Fruit fly (Drosophila melanogaster) whole organism, embryonic: ENCODE measurements around the gene eIF1.

Source experiments
- Abd-B ChIP-seq: fragments of 200-800 bp; sonication (Bioruptor generic); optimal IDR thresholded peaks from 2 replicates; lab custom pipeline; 2018; ENCODE audit warnings: missing biosample characterization, mild to moderate bottlenecking, missing genetic modification characterization, moderate library complexity
- Atf-2 ChIP-seq: fragments of 200-800 bp; sonication (Bioruptor generic); optimal IDR thresholded peaks from 2 replicates; lab custom pipeline; 2016; ENCODE audit warnings: missing biosample characterization, missing genetic modification characterization
- CG10147 ChIP-seq: fragments of 200-800 bp; sonication (Bioruptor generic); optimal IDR thresholded peaks from 2 replicates; lab custom pipeline; 2019; ENCODE audit warnings: missing biosample characterization, mild to moderate bottlenecking, missing genetic modification characterization, moderate library complexity
- CG10209 ChIP-seq: fragments of 200-800 bp; sonication (Bioruptor generic); optimal IDR thresholded peaks from 3 replicates; lab custom pipeline; 2017; ENCODE audit warnings: missing biosample characterization, mild to moderate bottlenecking, missing genetic modification characterization, missing genetic modification reagents
- CG10274 ChIP-seq: fragments of 200-800 bp; sonication (Bioruptor generic); optimal IDR thresholded peaks from 3 replicates; lab custom pipeline; 2017; ENCODE audit warnings: missing biosample characterization, mild to moderate bottlenecking, missing genetic modification characterization
- CG11093 ChIP-seq: fragments of 200-800 bp; sonication (Bioruptor generic); IDR thresholded peaks from 3 replicates; pipeline ENCODE4 v1.3.6; 2022; ENCODE audit warnings: missing biosample characterization, missing genetic modification characterization
- CG11560 ChIP-seq: fragments of 200-800 bp; sonication (Bioruptor generic); IDR thresholded peaks from 3 replicates; pipeline ENCODE4 v1.3.6; 2022; ENCODE audit warnings: missing biosample characterization, missing genetic modification characterization
- CG13296 ChIP-seq: fragments of 200-800 bp; sonication (Bioruptor generic); optimal IDR thresholded peaks from 3 replicates; lab custom pipeline; 2018; ENCODE audit warnings: missing biosample characterization, mild to moderate bottlenecking, missing genetic modification characterization
- CG14965 ChIP-seq: fragments of 200-800 bp; sonication (Bioruptor generic); optimal IDR thresholded peaks from 2 replicates; lab custom pipeline; 2016; ENCODE audit warnings: missing biosample characterization, missing genetic modification characterization, borderline replicate concordance
- CG17186 ChIP-seq: fragments of 200-800 bp; sonication (Bioruptor generic); optimal IDR thresholded peaks from 3 replicates; lab custom pipeline; 2017; ENCODE audit warnings: missing biosample characterization, missing genetic modification reagents, missing genetic modification characterization
- CG17385 ChIP-seq: fragments of 200-800 bp; sonication (Bioruptor generic); optimal IDR thresholded peaks from 3 replicates; lab custom pipeline; 2018; ENCODE audit warnings: missing biosample characterization, mild to moderate bottlenecking, missing genetic modification characterization
- CG17829 ChIP-seq: fragments of 200-800 bp; optimal IDR thresholded peaks from 2 replicates; lab custom pipeline; 2019; ENCODE audit warnings: missing biosample characterization, mild to moderate bottlenecking, missing genetic modification characterization, moderate library complexity
- CG1832 ChIP-seq: fragments of 200-800 bp; sonication (Bioruptor generic); optimal IDR thresholded peaks from 2 replicates; lab custom pipeline; 2017; ENCODE audit warnings: missing biosample characterization, mild to moderate bottlenecking, missing genetic modification characterization, inconsistent platforms
- CG30431 ChIP-seq: fragments of 200-800 bp; sonication (Bioruptor generic); optimal IDR thresholded peaks from 2 replicates; lab custom pipeline; 2017; ENCODE audit warnings: missing biosample characterization, missing genetic modification characterization
- CG33557 ChIP-seq: fragments of 200-800 bp; sonication (Bioruptor generic); optimal IDR thresholded peaks from 2 replicates; lab custom pipeline; 2019; ENCODE audit warnings: missing biosample characterization, mild to moderate bottlenecking, missing genetic modification characterization, moderate library complexity
- CG3838 ChIP-seq: fragments of 200-800 bp; sonication (Bioruptor generic); optimal IDR thresholded peaks from 3 replicates; lab custom pipeline; 2016; ENCODE audit warnings: missing biosample characterization, missing genetic modification characterization
- CG4360 ChIP-seq: fragments of 200-800 bp; sonication (Bioruptor generic); IDR thresholded peaks from 2 replicates; pipeline ENCODE4 v1.3.6; 2022; ENCODE audit warnings: missing biosample characterization, missing genetic modification characterization
- CG4707 ChIP-seq: fragments of 200-800 bp; sonication (Bioruptor generic); optimal IDR thresholded peaks from 2 replicates; lab custom pipeline; 2018; ENCODE audit warnings: missing biosample characterization, mild to moderate bottlenecking, missing genetic modification characterization, moderate library complexity
- CG6272 ChIP-seq: fragments of 200-800 bp; sonication (Bioruptor generic); IDR thresholded peaks from 2 replicates; pipeline ENCODE4 v1.3.6; 2022; ENCODE audit warnings: missing biosample characterization, missing genetic modification characterization
- CG6689 ChIP-seq: fragments of 200-800 bp; sonication (Bioruptor generic); IDR thresholded peaks from 2 replicates; pipeline ENCODE4 v1.3.6; 2022; ENCODE audit warnings: missing biosample characterization, missing genetic modification characterization
- CG7372 ChIP-seq: fragments of 200-800 bp; sonication (Bioruptor generic); IDR thresholded peaks from 2 replicates; pipeline ENCODE4 v1.3.6; 2022; ENCODE audit warnings: missing biosample characterization, missing genetic modification characterization
- CG8765 ChIP-seq: fragments of 200-800 bp; sonication (Bioruptor generic); IDR thresholded peaks from 2 replicates; pipeline ENCODE4 v1.3.6; 2022; ENCODE audit warnings: missing biosample characterization, missing genetic modification characterization
- CTCF ChIP-seq: fragments of 200-800 bp; sonication (Bioruptor generic); optimal IDR thresholded peaks from 2 replicates; lab custom pipeline; 2017; ENCODE audit warnings: missing biosample characterization, mild to moderate bottlenecking, missing genetic modification characterization, moderate library complexity
- CkIIα-i1 ChIP-seq: fragments of 200-800 bp; sonication (Bioruptor generic); IDR thresholded peaks from 2 replicates; pipeline ENCODE4 v1.3.6; 2022; ENCODE audit warnings: missing biosample characterization, missing genetic modification characterization
- Dbx ChIP-seq: fragments of 200-800 bp; sonication (Bioruptor generic); IDR thresholded peaks from 3 replicates; pipeline ENCODE4 v1.3.6; 2022; ENCODE audit warnings: missing biosample characterization, missing genetic modification characterization
- Drgx ChIP-seq: fragments of 200-800 bp; sonication (Bioruptor generic); IDR thresholded peaks from 2 replicates; pipeline ENCODE4 v1.3.6; 2022; ENCODE audit warnings: missing biosample characterization, missing genetic modification characterization
- Hmx ChIP-seq: fragments of 200-800 bp; sonication (Bioruptor generic); optimal IDR thresholded peaks from 2 replicates; lab custom pipeline; 2016; ENCODE audit warnings: missing biosample characterization, missing genetic modification characterization
- Hr78 ChIP-seq, 2 experiments: fragments of 200-800 bp in 1 of 2; fragments of >200 bp in 1 of 2; sonication (Bioruptor generic) in 1 of 2; optimal IDR thresholded peaks; 2 replicates each; lab custom pipeline; 2017 to 2019; ENCODE audit warnings: missing biosample characterization in 2 of 2, missing genetic modification characterization in 2 of 2, mild to moderate bottlenecking in 1 of 2, moderate library complexity in 1 of 2
- Lpt ChIP-seq: fragments of >200 bp; optimal IDR thresholded peaks from 2 replicates; lab custom pipeline; 2018; ENCODE audit warnings: missing biosample characterization, missing genetic modification characterization
- Mes4 ChIP-seq: fragments of 200-800 bp; sonication (Bioruptor generic); optimal IDR thresholded peaks from 2 replicates; lab custom pipeline; 2016; ENCODE audit warnings: missing biosample characterization, missing genetic modification characterization
- Oaz ChIP-seq: fragments of 200-800 bp; sonication (Bioruptor generic); IDR thresholded peaks from 2 replicates; pipeline ENCODE4 v1.3.6; 2022; ENCODE audit warnings: missing biosample characterization, missing genetic modification characterization
- amos ChIP-seq: fragments of 200-800 bp; sonication (Bioruptor generic); IDR thresholded peaks from 2 replicates; pipeline ENCODE4 v1.3.6; 2022; ENCODE audit warnings: missing biosample characterization, missing genetic modification characterization; ENCODE audit not compliant: partially characterized antibody
- bowl ChIP-seq: fragments of 200-800 bp; sonication (Bioruptor generic); IDR thresholded peaks from 2 replicates; pipeline ENCODE4 v1.3.6; 2022; ENCODE audit warnings: missing biosample characterization, missing genetic modification characterization
- crol ChIP-seq: fragments of 200-800 bp; sonication (Bioruptor generic); IDR thresholded peaks from 2 replicates; pipeline ENCODE4 v1.3.6; 2022; ENCODE audit warnings: missing biosample characterization, missing genetic modification characterization
- gsb ChIP-seq: fragments of 200-800 bp; sonication (Bioruptor generic); IDR thresholded peaks from 2 replicates; pipeline ENCODE4 v1.3.6; 2022; ENCODE audit warnings: missing biosample characterization, missing genetic modification characterization
- gt ChIP-seq: fragments of 200-800 bp; sonication (Bioruptor generic); IDR thresholded peaks from 2 replicates; pipeline ENCODE4 v1.3.6; 2022; ENCODE audit warnings: missing biosample characterization, missing genetic modification characterization
- inv ChIP-seq: fragments of 200-800 bp; sonication (Bioruptor generic); IDR thresholded peaks from 2 replicates; pipeline ENCODE4 v1.3.6; 2022; ENCODE audit warnings: missing biosample characterization, missing genetic modification characterization; ENCODE audit not compliant: partially characterized antibody
- jumu ChIP-seq: fragments of 200-800 bp; sonication (Bioruptor generic); optimal IDR thresholded peaks from 3 replicates; lab custom pipeline; 2016; ENCODE audit warnings: missing biosample characterization, missing genetic modification characterization
- lilli ChIP-seq: fragments of 200-800 bp; sonication (Bioruptor generic); optimal IDR thresholded peaks from 3 replicates; lab custom pipeline; 2016; ENCODE audit warnings: missing biosample characterization, missing genetic modification characterization
- oc ChIP-seq: fragments of 200-800 bp; sonication (Bioruptor generic); optimal IDR thresholded peaks from 2 replicates; lab custom pipeline; 2018; ENCODE audit warnings: missing biosample characterization, mild to moderate bottlenecking, missing genetic modification characterization, moderate library complexity
- pan ChIP-seq, 4 experiments: fragments of >200 bp in 3 of 4; fragments of 200-800 bp in 1 of 4; sonication (Bioruptor generic) in 1 of 4; optimal IDR thresholded peaks in 3 of 4; IDR thresholded peaks in 1 of 4; 2 replicates each; pipeline versions ENCODE4 v1.3.6 to Lab custom; 2017 to 2022; ENCODE audit warnings: missing biosample characterization in 2 of 4, missing genetic modification characterization in 2 of 4, mixed read lengths in 1 of 4
- phol ChIP-seq: fragments of 200-800 bp; sonication (Bioruptor generic); optimal IDR thresholded peaks from 3 replicates; lab custom pipeline; 2018; ENCODE audit warnings: missing biosample characterization, mild to moderate bottlenecking, missing genetic modification characterization, moderate library complexity
- stc ChIP-seq: fragments of 200-800 bp; sonication (Bioruptor generic); IDR thresholded peaks from 2 replicates; pipeline ENCODE4 v1.3.6; 2022; ENCODE audit warnings: missing biosample characterization, missing genetic modification characterization
- tgo ChIP-seq: fragments of 200-800 bp; sonication (Bioruptor generic); IDR thresholded peaks from 3 replicates; pipeline ENCODE4 v1.3.6; 2022; ENCODE audit warnings: missing biosample characterization, missing genetic modification characterization
- tx ChIP-seq: fragments of 200-800 bp; sonication (Bioruptor generic); optimal IDR thresholded peaks from 2 replicates; lab custom pipeline; 2016; ENCODE audit warnings: missing biosample characterization, missing genetic modification characterization
- wek ChIP-seq: fragments of 200-800 bp; sonication (Bioruptor generic); optimal IDR thresholded peaks from 3 replicates; lab custom pipeline; 2018; ENCODE audit warnings: missing biosample characterization, mild to moderate bottlenecking, missing genetic modification characterization, moderate library complexity
- yki ChIP-seq: fragments of >200 bp; optimal IDR thresholded peaks from 3 replicates; lab custom pipeline; 2018
- z ChIP-seq: fragments of 200-800 bp; sonication (Bioruptor generic); IDR thresholded peaks from 3 replicates; pipeline ENCODE4 v1.3.6; 2022; ENCODE audit warnings: missing biosample characterization, missing genetic modification characterization
- zen ChIP-seq: fragments of 200-800 bp; sonication (Bioruptor generic); optimal IDR thresholded peaks from 3 replicates; lab custom pipeline; 2018; ENCODE audit warnings: missing biosample characterization, mild to moderate bottlenecking, missing genetic modification characterization, moderate library complexity

eIF1 gene

DNA sequence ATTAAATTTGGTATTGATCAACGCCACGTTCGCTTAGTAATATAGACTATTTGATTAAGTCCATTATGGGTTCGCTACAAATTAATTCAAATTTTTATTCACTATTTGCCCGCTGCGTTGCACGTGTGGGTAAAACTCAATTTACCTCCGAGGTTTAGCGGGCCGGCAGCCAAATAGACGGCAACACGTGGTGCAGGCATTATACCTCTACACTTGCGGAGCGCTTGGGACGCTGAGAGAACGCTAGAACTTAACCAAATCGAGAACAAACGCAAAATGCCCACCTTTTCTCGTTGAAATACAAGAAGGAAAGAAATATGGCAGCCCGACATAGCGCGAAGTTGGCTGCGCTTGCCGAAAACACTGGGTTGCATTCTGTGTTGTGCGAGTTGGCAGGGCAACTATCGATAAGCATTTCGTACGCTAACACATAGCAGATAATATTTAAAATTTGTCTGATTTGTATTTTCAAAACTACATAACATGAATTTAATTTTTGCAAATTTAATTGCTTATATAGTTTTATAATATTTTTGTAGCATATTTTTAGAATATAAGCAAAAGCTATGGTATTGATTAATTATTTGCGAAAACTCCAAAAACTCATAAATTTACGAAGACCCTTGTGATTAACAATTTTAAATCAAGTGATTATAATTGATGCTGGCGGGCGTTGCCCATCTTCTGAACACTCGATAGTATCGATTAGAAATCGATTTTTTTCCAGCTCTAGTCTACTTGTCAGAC lies at the start of gene eIF1, which contains the start of gene RpL28:
TSS of gene eIF1 (plus strand) at position 699 of the 747 bp plus-strand sequence.
TSS of gene RpL28 (minus strand) at position 318 of the 747 bp plus-strand sequence.
- TF ChIP-seq Dbx (GFP tag; lab: Robert Waterston, UW) (peak; percentile 90), Drgx (GFP tag; lab: Robert Waterston, UW) (no peak), Oaz (peak; percentile 80), gsb (GFP tag; lab: Robert Waterston, UW) (peak; percentile 56), CG13296 (GFP tag; lab: Kevin White, UChicago) (peak; percentile 91), yki (lab: Kevin White, UChicago) (no peak), Mes4 (peak; percentile 94), CkIIα-i1 (GFP tag; lab: Robert Waterston, UW) (peak; percentile 33; the same call in 1 of the 2 replicates), CG3838 (GFP tag; lab: Kevin White, UChicago) (peak; percentile 84), CG4707 (peak; percentile 90), CG7372 (GFP tag; lab: Robert Waterston, UW) (peak; percentile 71), CG8765 (GFP tag; lab: Robert Waterston, UW) (peak; percentile 54), CG33557 (GFP tag; lab: Kevin White, UChicago) (peak; percentile 90), Atf-2 (GFP tag; lab: Kevin White, UChicago) (peak; percentile 81), CG1832 (GFP tag; lab: Kevin White, UChicago) (no peak), CG30431 (GFP tag; lab: Kevin White, UChicago) (peak; percentile 91), jumu (GFP tag; lab: Kevin White, UChicago) (peak; percentile 84), lilli (GFP tag; lab: Kevin White, UChicago) (peak; percentile 91), bowl (GFP tag; lab: Robert Waterston, UW) (0 out of 2 replicates have a peak, but pooled peaks have one; percentile 58), oc (no peak), crol (GFP tag; lab: Robert Waterston, UW) (peak; percentile 36; the same call in 1 of the 2 replicates), inv (GFP tag; lab: Robert Waterston, UW) (peak; percentile 72), CG11560 (tag; lab: Robert Waterston, UW) (peak; percentile 71; the same call in 2 of the 3 replicates), CG4360 (GFP tag; lab: Robert Waterston, UW) (peak; percentile 59; the same call in 1 of the 2 replicates), CG11093 (GFP tag; lab: Robert Waterston, UW) (peak; percentile 58; the same call in 1 of the 3 replicates), Abd-B (GFP tag; lab: Kevin White, UChicago) (peak; percentile 73), CG14965 (GFP tag; lab: Kevin White, UChicago) (peak; percentile 74), zen (tag; lab: Kevin White, UChicago) (peak; percentile 88), stc (GFP tag; lab: Robert Waterston, UW) (peak; percentile 79), CG6689 (GFP tag; lab: Robert Waterston, UW) (peak; percentile 73), wek (GFP tag; lab: Kevin White, UChicago) (peak; percentile 90), CG17385 (GFP tag; lab: Kevin White, UChicago) (peak; percentile 91), CTCF (GFP tag; lab: Kevin White, UChicago) (peak; percentile 67), CG17186 (GFP tag; lab: Kevin White, UChicago) (peak; percentile 92), z (GFP tag; lab: Robert Waterston, UW) (0 out of 3 replicates have a peak, but pooled peaks have one; percentile 29), phol (tag; lab: Kevin White, UChicago) (peak; percentile 99), CG10274 (GFP tag; lab: Kevin White, UChicago) (peak; percentile 87), Hmx (GFP tag; lab: Kevin White, UChicago) (peak; percentile 62), pan (optimal IDR thresholded peaks at IDR 0.05; lab: Kevin White, UChicago) (no peak), pan (GFP tag; optimal IDR thresholded peaks at IDR 0.05 in 1 of 2, IDR thresholded peaks at IDR 0.05 in 1 of 2) (peak in 1 of 2 experiments; percentile 88), tx (GFP tag; lab: Kevin White, UChicago) (peak; percentile 69), CG6272 (GFP tag; lab: Robert Waterston, UW) (peak; percentile 76), Hr78 (GFP tag; optimal IDR thresholded peaks at IDR 0.05; lab: Kevin White, UChicago) (peak in 1 of 2 experiments; percentile 43), CG10209 (GFP tag; lab: Kevin White, UChicago) (peak; percentile 95), tgo (GFP tag; lab: Robert Waterston, UW) (peak; percentile 79), gt (GFP tag; lab: Robert Waterston, UW) (peak; percentile 74), Lpt (no peak), CG10147 (peak; percentile 65), amos (GFP tag; lab: Robert Waterston, UW) (peak; percentile 78), CG17829 (tag; lab: Kevin White, UChicago) (peak; percentile 85)
